Fruit fly (Drosophila melanogaster): Measurements from ENCODE around the gene mRpL9.

Gene mRpL9

dm6 chr3R:15371833-15372232 is 41.3 kb downstream of the mRpL9 start, which contains the start of the genes Ccm3 and CG6136 (continued):
- no peak for TF ChIP-seq CG14050 (GFP tag; IDR thresholded peaks at IDR 0.05)
- TF ChIP-seq YL-1 (GFP tag; optimal IDR thresholded peaks at IDR 0.05) = peak; percentile 89
- TF ChIP-seq cato (GFP tag; optimal IDR thresholded peaks at IDR 0.05; ENCODE audit: borderline replicate concordance) = no peak
- no peak for TF ChIP-seq Abd-B (GFP tag; optimal IDR thresholded peaks at IDR 0.05)
- TF ChIP-seq HLHmδ (GFP tag; optimal IDR thresholded peaks at IDR 0.05) = no peak
- TF ChIP-seq hth (optimal IDR thresholded peaks at IDR 0.05) = no peak
- TF ChIP-seq NFAT (GFP tag; IDR thresholded peaks at IDR 0.05) = peak; percentile 61; the same call in 1 of the 2 replicates
- no peak for TF ChIP-seq CG14667 (GFP tag; IDR thresholded peaks at IDR 0.05)
- no peak for TF ChIP-seq Nf-YB (GFP tag; optimal IDR thresholded peaks at IDR 0.05)
- peak; percentile 90 for TF ChIP-seq CG14860 (GFP tag; IDR thresholded peaks at IDR 0.05; ENCODE audit: partially characterized antibody)
- TF ChIP-seq zfh2 (GFP tag; optimal IDR thresholded peaks at IDR 0.05) = peak; percentile 48
- no peak for TF ChIP-seq sima (GFP tag; optimal IDR thresholded peaks at IDR 0.05)
- TF ChIP-seq slbo (GFP tag; IDR thresholded peaks at IDR 0.05) = peak; percentile 56; the same call in 1 of the 2 replicates
- TF ChIP-seq CG9437 (GFP tag; optimal IDR thresholded peaks at IDR 0.05) = peak; percentile 40
- TF ChIP-seq CG7839 (tag; optimal IDR thresholded peaks at IDR 0.05) = no peak
- peak; percentile 28 for TF ChIP-seq PHDP (tag; optimal IDR thresholded peaks at IDR 0.05)
- TF ChIP-seq crp (GFP tag; optimal IDR thresholded peaks at IDR 0.05) = peak; percentile 56 to 93
- peak; percentile 96 for TF ChIP-seq Bgb (GFP tag; IDR thresholded peaks at IDR 0.05; ENCODE audit: partially characterized antibody)
- TF ChIP-seq crc (GFP tag; optimal IDR thresholded peaks at IDR 0.05) = no peak
- no peak for TF ChIP-seq emc (GFP tag; optimal IDR thresholded peaks at IDR 0.05)
- TF ChIP-seq Dfd (GFP tag; optimal IDR thresholded peaks at IDR 0.05) = no peak
- TF ChIP-seq ham (GFP tag; IDR thresholded peaks at IDR 0.05) = no peak
- peak; percentile 53 for TF ChIP-seq trem (tag; optimal IDR thresholded peaks at IDR 0.05)
- no peak for TF ChIP-seq D19A (tag; optimal IDR thresholded peaks at IDR 0.05)
- no peak for TF ChIP-seq Hand (GFP tag; optimal IDR thresholded peaks at IDR 0.05)
- peak; percentile 65 for TF ChIP-seq Fer1 (GFP tag; optimal IDR thresholded peaks at IDR 0.05)
- no peak for TF ChIP-seq lola (GFP tag; optimal IDR thresholded peaks at IDR 0.05)
- TF ChIP-seq Atf6 (GFP tag; IDR thresholded peaks at IDR 0.05) = 0 out of 2 replicates have a peak, but pooled peaks have one; percentile 13
- TF ChIP-seq ERR (GFP tag; optimal IDR thresholded peaks at IDR 0.05) = peak; percentile 21
- no peak for TF ChIP-seq br (optimal IDR thresholded peaks at IDR 0.05)
- no peak for TF ChIP-seq CG11723 (GFP tag; optimal IDR thresholded peaks at IDR 0.05)
- peak; percentile 23 for TF ChIP-seq pb (GFP tag; optimal IDR thresholded peaks at IDR 0.05)
- no peak for TF ChIP-seq Chrac-16 (GFP tag; optimal IDR thresholded peaks at IDR 0.05)
- no peak for TF ChIP-seq Ssrp (tag; optimal IDR thresholded peaks at IDR 0.05)
- peak; percentile 93 for TF ChIP-seq zen2 (GFP tag; IDR thresholded peaks at IDR 0.05; ENCODE audit: partially characterized antibody)
- no peak for TF ChIP-seq CG17361 (GFP tag; IDR thresholded peaks at IDR 0.05)
- no peak for TF ChIP-seq pita (GFP tag; optimal IDR thresholded peaks at IDR 0.05)
- TF ChIP-seq lab (GFP tag; optimal IDR thresholded peaks at IDR 0.05) = peak; percentile 61
- TF ChIP-seq repo (GFP tag; optimal IDR thresholded peaks at IDR 0.05) = peak; percentile 39
- TF ChIP-seq Stat92E (GFP tag; optimal IDR thresholded peaks at IDR 0.05) = no peak
- 0 out of 2 replicates have a peak, but pooled peaks have one; percentile 21 for TF ChIP-seq CG6689 (GFP tag; IDR thresholded peaks at IDR 0.05)
- TF ChIP-seq h (optimal IDR thresholded peaks at IDR 0.05) = no peak
- TF ChIP-seq Ets97D (GFP tag; optimal IDR thresholded peaks at IDR 0.05) = peak; percentile 76
- TF ChIP-seq CG6272 (GFP tag; IDR thresholded peaks at IDR 0.05) = 0 out of 2 replicates have a peak, but pooled peaks have one; percentile 10
- TF ChIP-seq CG9609 (GFP tag; optimal IDR thresholded peaks at IDR 0.05) = peak; percentile 15
- no peak for TF ChIP-seq gce (GFP tag; IDR thresholded peaks at IDR 0.05)
- peak; percentile 64 for TF ChIP-seq Hr39 (optimal IDR thresholded peaks at IDR 0.05)
- TF ChIP-seq CG43689 (GFP tag; IDR thresholded peaks at IDR 0.05) = no peak
- no peak for TF ChIP-seq CG2199 (GFP tag; IDR thresholded peaks at IDR 0.05)
- TF ChIP-seq Ada2b (GFP tag; IDR thresholded peaks at IDR 0.05) = no peak
- no peak for TF ChIP-seq NK7.1 (GFP tag; optimal IDR thresholded peaks at IDR 0.05)
- TF ChIP-seq Atf-2 (GFP tag; optimal IDR thresholded peaks at IDR 0.05) = no peak
